Fruit fly (Drosophila melanogaster): ENCODE measurements around the gene ND-13B.

The ND-13B gene

dm6 chr3L:10735095-10735494, 41.2 kb upstream of the ND-13B start (continued):
- TF ChIP-seq ranshi (GFP tag; IDR thresholded peaks at IDR 0.05) (peak; percentile 51), CG2120 (GFP tag; optimal IDR thresholded peaks at IDR 0.05) (peak; percentile 86), CG15601 (tag; optimal IDR thresholded peaks at IDR 0.05) (no peak), CG13894 (tag; optimal IDR thresholded peaks at IDR 0.05) (no peak), sim (GFP tag; IDR thresholded peaks at IDR 0.05) (no peak), CG14667 (GFP tag; IDR thresholded peaks at IDR 0.05) (no peak), CG17568 (GFP tag; optimal IDR thresholded peaks at IDR 0.05) (peak; percentile 31), mirr (GFP tag; optimal IDR thresholded peaks at IDR 0.05) (peak; percentile 36), vnd (GFP tag; IDR thresholded peaks at IDR 0.05; ENCODE audit: partially characterized antibody) (no peak), Side (GFP tag; optimal IDR thresholded peaks at IDR 0.05) (peak; percentile 4), CG9437 (GFP tag; optimal IDR thresholded peaks at IDR 0.05) (no peak), CG14441 (GFP tag; IDR thresholded peaks at IDR 0.05) (0 out of 2 replicates have a peak, but pooled peaks have one; percentile 23), odd (GFP tag; optimal IDR thresholded peaks at IDR 0.05) (peak; percentile 22), CG11398 (GFP tag; optimal IDR thresholded peaks at IDR 0.05) (no peak), hbn (GFP tag; IDR thresholded peaks at IDR 0.05; ENCODE audit: partially characterized antibody) (no peak), CG12219 (GFP tag; optimal IDR thresholded peaks at IDR 0.05) (peak; percentile 58), CG6689 (GFP tag; IDR thresholded peaks at IDR 0.05) (peak; percentile 74), Rx (GFP tag; IDR thresholded peaks at IDR 0.05) (0 out of 2 replicates have a peak, but pooled peaks have one; percentile 27), dimm (GFP tag; IDR thresholded peaks at IDR 0.05) (peak; percentile 65), CG8478 (optimal IDR thresholded peaks at IDR 0.05) (no peak), CkIIα-i1 (GFP tag; IDR thresholded peaks at IDR 0.05) (no peak), MTF-1 (GFP tag; optimal IDR thresholded peaks at IDR 0.05; ENCODE audit: borderline replicate concordance) (no peak), CG10543 (GFP tag; optimal IDR thresholded peaks at IDR 0.05) (no peak), CG4617 (GFP tag; optimal IDR thresholded peaks at IDR 0.05; ENCODE audit: borderline replicate concordance) (peak; percentile 10), lbe (GFP tag; optimal IDR thresholded peaks at IDR 0.05) (no peak), CG11247 (GFP tag; IDR thresholded peaks at IDR 0.05) (0 out of 2 replicates have a peak, but pooled peaks have one; percentile 29), CG6272 (GFP tag; IDR thresholded peaks at IDR 0.05) (0 out of 2 replicates have a peak, but pooled peaks have one; percentile 19), CG18476 (GFP tag; optimal IDR thresholded peaks at IDR 0.05) (no peak), sna (GFP tag; IDR thresholded peaks at IDR 0.05; ENCODE audit: partially characterized antibody) (no peak), aop (GFP tag; IDR thresholded peaks at IDR 0.05) (no peak), Sry-β (GFP tag; optimal IDR thresholded peaks at IDR 0.05) (no peak), Taf1 (GFP tag; IDR thresholded peaks at IDR 0.05) (no peak), CG10979 (tag; optimal IDR thresholded peaks at IDR 0.05) (peak; percentile 17), CG10147 (GFP tag; optimal IDR thresholded peaks at IDR 0.05) (peak; percentile 6), Atf3 (GFP tag; optimal IDR thresholded peaks at IDR 0.05) (peak; percentile 55), CG1647 (GFP tag; optimal IDR thresholded peaks at IDR 0.05) (peak; percentile 17), run (tag; optimal IDR thresholded peaks at IDR 0.05) (no peak), usp (GFP tag; optimal IDR thresholded peaks at IDR 0.05) (no peak), B-H1 (GFP tag; IDR thresholded peaks at IDR 0.05) (peak; percentile 29; the same call in 1 of the 3 replicates), CG10267 (tag; optimal IDR thresholded peaks at IDR 0.05) (peak; percentile 11), CG8359 (GFP tag; optimal IDR thresholded peaks at IDR 0.05; ENCODE audit: borderline replicate concordance) (no peak), CG6791 (GFP tag; IDR thresholded peaks at IDR 0.05; ENCODE audit: partially characterized antibody) (no peak), pzg (GFP tag; optimal IDR thresholded peaks at IDR 0.05) (no peak), sisA (GFP tag; IDR thresholded peaks at IDR 0.05) (no peak), ato (GFP tag; IDR thresholded peaks at IDR 0.05; ENCODE audit: partially characterized antibody) (no peak), Dll (GFP tag; IDR thresholded peaks at IDR 0.05; ENCODE audit: partially characterized antibody) (no peak), CTCF (GFP tag; optimal IDR thresholded peaks at IDR 0.05) (no peak), sr (GFP tag; IDR thresholded peaks at IDR 0.05) (peak; percentile 47; the same call in 1 of the 3 replicates), Hr51 (GFP tag; optimal IDR thresholded peaks at IDR 0.05) (peak in 1 of 2 experiments; percentile 78), zen (tag; optimal IDR thresholded peaks at IDR 0.05) (no peak), BEAF-32 (GFP tag; optimal IDR thresholded peaks at IDR 0.05) (no peak)
